Fruit fly (Drosophila melanogaster): ENCODE data around the gene Osi3.
A peak's percentile ranks its signal among the peaks of the same experiment; 100 is the strongest.

The Osi3 gene

DNA sequence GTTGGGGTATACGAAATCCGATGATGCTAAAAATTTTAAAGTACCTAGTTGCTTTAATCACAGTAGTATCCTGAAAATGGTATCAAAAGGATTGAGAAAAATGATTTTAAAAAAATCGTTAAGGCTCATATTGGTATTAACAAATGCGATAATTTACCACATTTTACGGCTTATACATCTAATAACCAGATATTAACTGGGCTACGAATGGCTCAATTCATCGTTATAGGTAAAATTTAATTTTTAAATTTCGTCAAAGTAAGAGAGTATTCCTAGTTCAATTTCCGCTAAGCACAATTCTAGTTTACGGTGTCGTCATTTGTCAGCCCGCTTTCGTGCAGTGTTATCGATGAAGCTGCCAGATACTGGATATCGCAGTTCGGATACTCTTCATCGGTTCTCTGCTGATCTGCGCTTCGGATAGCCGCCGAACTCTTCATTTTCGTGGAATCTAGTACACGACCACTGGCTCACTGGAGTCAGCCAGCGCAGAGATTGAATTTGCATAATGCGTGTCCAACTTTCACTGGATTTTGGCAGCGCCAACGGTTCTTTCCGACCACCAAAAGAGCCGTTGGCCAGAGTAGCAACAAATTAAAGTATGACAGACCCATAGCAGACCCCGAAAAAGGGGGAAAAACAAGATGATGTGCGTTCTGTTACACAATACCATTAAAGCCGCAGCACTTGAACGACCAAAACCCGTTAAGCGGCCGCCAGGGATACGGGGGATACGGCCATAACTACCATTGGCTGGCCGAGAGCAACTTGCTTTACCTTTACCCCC is 13.6 kb downstream of the Osi3 start (continued):
- TF ChIP-seq kah (GFP tag; optimal IDR thresholded peaks at IDR 0.05) (no peak), CG6254 (GFP tag; optimal IDR thresholded peaks at IDR 0.05) (peak; percentile 14), crol (GFP tag; IDR thresholded peaks at IDR 0.05) (no peak), gro (GFP tag; optimal IDR thresholded peaks at IDR 0.05) (no peak), ttk (GFP tag; IDR thresholded peaks at IDR 0.05) (no peak), stwl (tag; optimal IDR thresholded peaks at IDR 0.05) (no peak), exex (tag; optimal IDR thresholded peaks at IDR 0.05) (no peak), CG7839 (tag; optimal IDR thresholded peaks at IDR 0.05) (peak; percentile 44), CG6272 (GFP tag; IDR thresholded peaks at IDR 0.05) (no peak), nerfin-2 (GFP tag; IDR thresholded peaks at IDR 0.05; ENCODE audit: partially characterized antibody) (no peak), pum (GFP tag; optimal IDR thresholded peaks at IDR 0.05) (peak; percentile 1), CG6175 (GFP tag; IDR thresholded peaks at IDR 0.05) (no peak), mirr (GFP tag; optimal IDR thresholded peaks at IDR 0.05) (no peak), Bdp1 (GFP tag; optimal IDR thresholded peaks at IDR 0.05) (no peak), unc-4 (GFP tag; IDR thresholded peaks at IDR 0.05; ENCODE audit: partially characterized antibody) (no peak), BEAF-32 (GFP tag; optimal IDR thresholded peaks at IDR 0.05) (no peak), Trl (optimal IDR thresholded peaks at IDR 0.05) (no peak), Trl (GFP tag; optimal IDR thresholded peaks at IDR 0.05) (no peak), chif (GFP tag; optimal IDR thresholded peaks at IDR 0.05) (peak in 1 of 2 experiments; percentile 5), CG1832 (GFP tag; optimal IDR thresholded peaks at IDR 0.05) (no peak), twi (tag; optimal IDR thresholded peaks at IDR 0.05) (no peak), Asciz (GFP tag; optimal IDR thresholded peaks at IDR 0.05) (peak; percentile 20), pan (optimal IDR thresholded peaks at IDR 0.05) (no peak), pan (GFP tag; optimal IDR thresholded peaks at IDR 0.05 in 1 of 2, IDR thresholded peaks at IDR 0.05 in 1 of 2) (no peak), Oli (tag; optimal IDR thresholded peaks at IDR 0.05) (peak; percentile 38), insv (GFP tag; optimal IDR thresholded peaks at IDR 0.05) (no peak), zf30C (GFP tag; optimal IDR thresholded peaks at IDR 0.05) (no peak), CG12659 (GFP tag; optimal IDR thresholded peaks at IDR 0.05) (no peak), CG6654 (GFP tag; optimal IDR thresholded peaks at IDR 0.05) (peak; percentile 24), Dbx (GFP tag; IDR thresholded peaks at IDR 0.05) (no peak), CG1529 (GFP tag; optimal IDR thresholded peaks at IDR 0.05) (peak; percentile 37), Dp (GFP tag; optimal IDR thresholded peaks at IDR 0.05) (no peak), wdn (GFP tag; IDR thresholded peaks at IDR 0.05) (no peak), Spps (tag; optimal IDR thresholded peaks at IDR 0.05) (no peak), lov (optimal IDR thresholded peaks at IDR 0.05) (no peak), lov (GFP tag; IDR thresholded peaks at IDR 0.05) (no peak), lola (GFP tag; optimal IDR thresholded peaks at IDR 0.05) (no peak), Meics (GFP tag; optimal IDR thresholded peaks at IDR 0.05) (no peak), D (optimal IDR thresholded peaks at IDR 0.05) (no peak), D (GFP tag; optimal IDR thresholded peaks at IDR 0.05) (peak; percentile 45), Opbp (GFP tag; IDR thresholded peaks at IDR 0.05; ENCODE audit: partially characterized antibody) (no peak), phol (tag; optimal IDR thresholded peaks at IDR 0.05) (peak; percentile 58), sens (GFP tag) (peak; percentile 81), ro (GFP tag; IDR thresholded peaks at IDR 0.05) (no peak), Fer3 (tag; optimal IDR thresholded peaks at IDR 0.05) (no peak), stc (GFP tag; IDR thresholded peaks at IDR 0.05) (no peak), Camta (GFP tag; optimal IDR thresholded peaks at IDR 0.05) (no peak), pnt (GFP tag; optimal IDR thresholded peaks at IDR 0.05) (peak; percentile 26), gce (GFP tag; IDR thresholded peaks at IDR 0.05) (no peak), CG31441 (GFP tag; IDR thresholded peaks at IDR 0.05) (peak; percentile 62), Mes4 (GFP tag; optimal IDR thresholded peaks at IDR 0.05) (no peak)

All from whole organism, embryonic.